Fruit fly (Drosophila melanogaster) S2 (cell line): ENCODE measurements around the gene CG6055.

Experiments used
- CG8478 ChIP-seq: fragments of >200 bp; optimal IDR thresholded peaks from 2 replicates; lab custom pipeline; 2018
- CTCF ChIP-seq, 2 experiments: fragments of >200 bp; optimal IDR thresholded peaks; 2 replicates each; lab custom pipeline; 2018

- no peak for TF ChIP-seq CTCF (optimal IDR thresholded peaks at IDR 0.05; lab: Kevin White, UChicago)
- TF ChIP-seq CG8478: no peak
Measured at dm6 chr2L:7420305-7421287, 45.7 kb upstream of the CG6055 start.
